Worm (Caenorhabditis elegans): ENCODE measurements around the gene F10G2.2.

F10G2.2 gene

ce11 chrV:7352186-7353053 lies 21.5 kb downstream of the F10G2.2 start, which contains the start of the genes srh-231 and srh-275:
srh-231 (minus strand) TSS chrV:7352236.
srh-275 (plus strand) TSS chrV:7353003.
- TF ChIP-seq C34F6.9 (tag; optimal IDR thresholded peaks at IDR 0.05) = no peak
- no peak for TF ChIP-seq unc-62 (GFP tag; optimal IDR thresholded peaks at IDR 0.05)
- no peak for TF ChIP-seq Y55F3AM.14 (GFP tag; optimal IDR thresholded peaks at IDR 0.05)
- TF ChIP-seq nhr-23 (tag; optimal IDR thresholded peaks at IDR 0.05) = no peak
- no peak for TF ChIP-seq ceh-82 (tag; optimal IDR thresholded peaks at IDR 0.05)
- no peak for TF ChIP-seq ama-1 (optimal IDR thresholded peaks at IDR 0.05)
- TF ChIP-seq snpc-4 (tag; optimal IDR thresholded peaks at IDR 0.05) = no peak
- TF ChIP-seq sma-3 (GFP tag; optimal IDR thresholded peaks at IDR 0.05) = no peak
- TF ChIP-seq alr-1 (tag; optimal IDR thresholded peaks at IDR 0.05) = no peak
- TF ChIP-seq nhr-10 (tag; optimal IDR thresholded peaks at IDR 0.05) = no peak
- no peak for TF ChIP-seq lin-11 (tag; optimal IDR thresholded peaks at IDR 0.05)
- TF ChIP-seq egl-27 (tag; optimal IDR thresholded peaks at IDR 0.05) = no peak
- TF ChIP-seq ceh-16 (tag; optimal IDR thresholded peaks at IDR 0.05) = no peak
- TF ChIP-seq lsy-2 (tag; optimal IDR thresholded peaks at IDR 0.05) = no peak
- no peak for TF ChIP-seq elt-1 (tag; optimal IDR thresholded peaks at IDR 0.05)
- TF ChIP-seq zag-1 (tag; optimal IDR thresholded peaks at IDR 0.05) = no peak
- no peak for TF ChIP-seq blmp-1 (tag; optimal IDR thresholded peaks at IDR 0.05; ENCODE audit: insufficient read depth)

- no peak for TF ChIP-seq crh-2 (tag; optimal IDR thresholded peaks at IDR 0.05)
- TF ChIP-seq gmeb-1 (tag; optimal IDR thresholded peaks at IDR 0.05) = no peak
- no peak for TF ChIP-seq nhr-21 (tag; optimal IDR thresholded peaks at IDR 0.05)
- no peak for TF ChIP-seq aly-2 (tag; optimal IDR thresholded peaks at IDR 0.05)
- TF ChIP-seq Y55F3AM.14 (GFP tag; optimal IDR thresholded peaks at IDR 0.05) = no peak
- no peak for TF ChIP-seq R02D3.7 (tag; optimal IDR thresholded peaks at IDR 0.05)
Observed at ce11 chrV:7353602-7354001, 22.6 kb downstream of the F10G2.2 start.

ce11 chrV:7355464-7355863 lies 24.5 kb downstream of the F10G2.2 start, which contains the start of gene tag-293:
tag-293 (minus strand) TSS chrV:7355564.
- TF ChIP-seq Y55F3AM.14 (GFP tag; optimal IDR thresholded peaks at IDR 0.05) (no peak), blmp-1 (tag; optimal IDR thresholded peaks at IDR 0.05; ENCODE audit: insufficient read depth) (no peak), zag-1 (tag; optimal IDR thresholded peaks at IDR 0.05) (no peak), nhr-6 (tag; optimal IDR thresholded peaks at IDR 0.05) (no peak), sma-3 (GFP tag; optimal IDR thresholded peaks at IDR 0.05) (no peak), peb-1 (tag; optimal IDR thresholded peaks at IDR 0.05) (no peak), nhr-11 (tag; optimal IDR thresholded peaks at IDR 0.05) (no peak), nhr-25 (tag; optimal IDR thresholded peaks at IDR 0.05) (no peak), mdl-1 (tag; optimal IDR thresholded peaks at IDR 0.05) (no peak)

- TF ChIP-seq unc-55 (GFP tag; optimal IDR thresholded peaks at IDR 0.05) (no peak), lsy-2 (tag; optimal IDR thresholded peaks at IDR 0.05) (no peak), nhr-23 (tag; optimal IDR thresholded peaks at IDR 0.05) (no peak), mdl-1 (tag; optimal IDR thresholded peaks at IDR 0.05) (no peak), blmp-1 (tag; optimal IDR thresholded peaks at IDR 0.05; ENCODE audit: insufficient read depth) (no peak), gmeb-1 (tag; optimal IDR thresholded peaks at IDR 0.05) (no peak), zag-1 (tag; optimal IDR thresholded peaks at IDR 0.05) (no peak), unc-39 (tag; optimal IDR thresholded peaks at IDR 0.05) (no peak), elt-1 (tag; optimal IDR thresholded peaks at IDR 0.05) (no peak), ceh-16 (tag; optimal IDR thresholded peaks at IDR 0.05) (no peak)
Observed at ce11 chrV:7356684-7357083, 25.7 kb downstream of the F10G2.2 start, which contains the start of gene C03G6.21. C03G6.21 (minus strand) TSS chrV:7356784.

- TF ChIP-seq F13H6.1 (tag; optimal IDR thresholded peaks at IDR 0.05) (no peak), mbf-1 (tag; optimal IDR thresholded peaks at IDR 0.05) (no peak), fos-1 (tag; optimal IDR thresholded peaks at IDR 0.05) (no peak), alr-1 (tag; optimal IDR thresholded peaks at IDR 0.05) (no peak), lin-39 (tag; optimal IDR thresholded peaks at IDR 0.05) (no peak), C34F6.9 (tag; optimal IDR thresholded peaks at IDR 0.05) (no peak), crh-2 (tag; optimal IDR thresholded peaks at IDR 0.05) (no peak), nhr-77 (tag; optimal IDR thresholded peaks at IDR 0.05) (no peak), ztf-1 (GFP tag; conservative IDR thresholded peaks at IDR 0.05) (no peak), lsy-2 (tag; optimal IDR thresholded peaks at IDR 0.05) (no peak), nhr-25 (tag; optimal IDR thresholded peaks at IDR 0.05) (no peak), ZK546.5 (tag; optimal IDR thresholded peaks at IDR 0.05) (no peak)
Observed at ce11 chrV:7357132-7357531, 26.2 kb downstream of the F10G2.2 start, which contains the start of gene C03G6.6. C03G6.6 (plus strand) TSS chrV:7357432.
